Fruit fly (Drosophila melanogaster) whole organism: ENCODE data around the gene rno.

Experiments used
- CG8478 ChIP-seq: fragments of >200 bp; optimal IDR thresholded peaks from 2 replicates; lab custom pipeline; 2018; ENCODE audit warnings: inconsistent platforms
- Dll ChIP-seq: fragments of >200 bp; optimal IDR thresholded peaks from 2 replicates; lab custom pipeline; 2017
- psq ChIP-seq: fragments of >200 bp; optimal IDR thresholded peaks from 2 replicates; lab custom pipeline; 2017
- usp ChIP-seq: fragments of >200 bp; optimal IDR thresholded peaks from 2 replicates; lab custom pipeline; 2017; ENCODE audit warnings: missing biosample characterization, missing genetic modification characterization, mixed read lengths

- peak; percentile 51 for TF ChIP-seq CG8478
- no peak for TF ChIP-seq psq
- no peak for TF ChIP-seq usp (GFP tag; lab: Kevin White, UChicago)
- TF ChIP-seq Dll (lab: Kevin White, UChicago) = no peak
Observed at dm6 chr3L:199050-199745, 364 bp downstream of the rno start.
